Worm (Caenorhabditis elegans) whole organism, midembryonic: ENCODE results near the gene hrg-2.

Experiments
- T22C8.4 ChIP-seq: fragments of 200-800 bp; sonication (Bioruptor generic); IDR thresholded peaks from 2 replicates; pipeline ENCODE4 v1.3.6; 2022; ENCODE audit warnings: missing genetic modification characterization, missing compliant biosample characterization
- flt-1 ChIP-seq: fragments of 200-800 bp; sonication (Bioruptor generic); IDR thresholded peaks from 2 replicates; pipeline ENCODE4 v1.3.6; 2022; ENCODE audit warnings: missing genetic modification characterization, missing compliant biosample characterization
- tab-1 ChIP-seq: fragments of 200-800 bp; sonication (Bioruptor generic); IDR thresholded peaks from 2 replicates; pipeline ENCODE4 v1.3.6; 2022; ENCODE audit warnings: missing genetic modification characterization, missing compliant biosample characterization
- ztf-29 ChIP-seq: fragments of 200-800 bp; sonication (Bioruptor generic); IDR thresholded peaks from 2 replicates; pipeline ENCODE4 v1.3.6; 2022; ENCODE audit warnings: missing genetic modification reagents, missing genetic modification characterization, missing compliant biosample characterization

- TF ChIP-seq flt-1 (no peak), ztf-29 (no peak), T22C8.4 (GFP tag; lab: Robert Waterston, UW) (no peak), tab-1 (GFP tag; lab: Robert Waterston, UW) (no peak)
Observed at ce11 chrV:12417277-12417676, 7.0 kb upstream of the hrg-2 start, which contains the start of gene cdr-3.
